Fruit fly (Drosophila melanogaster): ENCODE data around the gene CG13625.

CG13625 gene

dm6 chr3R:24575787-24576413 is 9.1 kb downstream of the CG13625 start:
- no peak for TF ChIP-seq CG18262 (tag; optimal IDR thresholded peaks at IDR 0.05)
- peak in 1 of 2 experiments; percentile 29 for TF ChIP-seq Pdp1 (GFP tag; optimal IDR thresholded peaks at IDR 0.05)
- TF ChIP-seq corto (GFP tag; optimal IDR thresholded peaks at IDR 0.05): peak; percentile 9

dm6 chr3R:24575109-24575508 is 9.9 kb downstream of the CG13625 start:
- TF ChIP-seq abd-A (tag; optimal IDR thresholded peaks at IDR 0.05) (peak; percentile 82), CG12104 (GFP tag; optimal IDR thresholded peaks at IDR 0.05) (no peak), shn (GFP tag; optimal IDR thresholded peaks at IDR 0.05) (no peak), E2f2 (GFP tag; IDR thresholded peaks at IDR 0.05) (no peak), crol (GFP tag; IDR thresholded peaks at IDR 0.05) (peak; percentile 40; the same call in 1 of the 2 replicates), Bdp1 (GFP tag; optimal IDR thresholded peaks at IDR 0.05) (no peak), CG14050 (GFP tag; IDR thresholded peaks at IDR 0.05) (no peak), cwo (GFP tag; optimal IDR thresholded peaks at IDR 0.05) (no peak), ATbp (GFP tag; optimal IDR thresholded peaks at IDR 0.05) (no peak), CG30020 (tag; optimal IDR thresholded peaks at IDR 0.05) (no peak), CG16779 (GFP tag; IDR thresholded peaks at IDR 0.05) (no peak), chinmo (GFP tag; IDR thresholded peaks at IDR 0.05; ENCODE audit: partially characterized antibody) (peak; percentile 42; the same call in 1 of the 4 replicates), twi (tag; optimal IDR thresholded peaks at IDR 0.05) (no peak), CG10321 (GFP tag; IDR thresholded peaks at IDR 0.05) (no peak), CG5953 (GFP tag; IDR thresholded peaks at IDR 0.05) (no peak), C15 (GFP tag; IDR thresholded peaks at IDR 0.05) (no peak), mld (GFP tag; IDR thresholded peaks at IDR 0.05; ENCODE audit: partially characterized antibody) (peak; percentile 50; the same call in 1 of the 3 replicates), ttk (GFP tag; IDR thresholded peaks at IDR 0.05) (no peak), seq (GFP tag; IDR thresholded peaks at IDR 0.05) (peak; percentile 39; the same call in 1 of the 2 replicates), CG17568 (GFP tag; optimal IDR thresholded peaks at IDR 0.05) (no peak), bbx (GFP tag; IDR thresholded peaks at IDR 0.05; ENCODE audit: partially characterized antibody) (no peak), BtbVII (GFP tag; optimal IDR thresholded peaks at IDR 0.05) (no peak), dimm (GFP tag; IDR thresholded peaks at IDR 0.05) (no peak), CG4360 (GFP tag; IDR thresholded peaks at IDR 0.05) (0 out of 2 replicates have a peak, but pooled peaks have one; percentile 29), danr (GFP tag; IDR thresholded peaks at IDR 0.05) (no peak), h (optimal IDR thresholded peaks at IDR 0.05) (no peak), CG8290 (GFP tag; optimal IDR thresholded peaks at IDR 0.05) (no peak), CG8290 (tag; optimal IDR thresholded peaks at IDR 0.05) (peak in 1 of 2 experiments; percentile 4), Deaf1 (tag; optimal IDR thresholded peaks at IDR 0.05) (peak; percentile 44), Eip74EF (GFP tag; optimal IDR thresholded peaks at IDR 0.05) (no peak), CG9876 (GFP tag; optimal IDR thresholded peaks at IDR 0.05) (no peak), CG17912 (GFP tag; optimal IDR thresholded peaks at IDR 0.05) (no peak), nerfin-1 (tag; optimal IDR thresholded peaks at IDR 0.05) (peak; percentile 66), Rfx (GFP tag; IDR thresholded peaks at IDR 0.05) (peak; percentile 18; the same call in 1 of the 2 replicates), CG2889 (GFP tag; IDR thresholded peaks at IDR 0.05) (no peak), CG32772 (GFP tag; IDR thresholded peaks at IDR 0.05) (no peak), bab2 (GFP tag; optimal IDR thresholded peaks at IDR 0.05) (no peak), Opbp (GFP tag; IDR thresholded peaks at IDR 0.05; ENCODE audit: partially characterized antibody) (no peak), CG2712 (tag; optimal IDR thresholded peaks at IDR 0.05) (no peak), Drgx (GFP tag; IDR thresholded peaks at IDR 0.05) (no peak), toy (GFP tag; IDR thresholded peaks at IDR 0.05) (no peak), pita (GFP tag; optimal IDR thresholded peaks at IDR 0.05) (no peak), onecut (GFP tag; IDR thresholded peaks at IDR 0.05) (peak; percentile 92), Med (GFP tag) (peak; percentile 90), ewg (GFP tag; optimal IDR thresholded peaks at IDR 0.05) (peak; percentile 10), Ravus (GFP tag; IDR thresholded peaks at IDR 0.05) (no peak)

Data from whole organism, embryonic.